Fruit fly (Drosophila melanogaster) whole organism, embryonic: ENCODE data around the gene Mzt1.

Experiments used
- Ada2b ChIP-seq: fragments of 200-800 bp; sonication (Bioruptor generic); IDR thresholded peaks from 2 replicates; pipeline ENCODE4 v1.3.6; 2022; ENCODE audit warnings: missing biosample characterization, missing genetic modification characterization
- CG10462 ChIP-seq: fragments of 200-800 bp; sonication (Bioruptor generic); optimal IDR thresholded peaks from 2 replicates; lab custom pipeline; 2016; ENCODE audit warnings: missing biosample characterization, missing genetic modification characterization
- CG11093 ChIP-seq: fragments of 200-800 bp; sonication (Bioruptor generic); IDR thresholded peaks from 3 replicates; pipeline ENCODE4 v1.3.6; 2022; ENCODE audit warnings: missing biosample characterization, missing genetic modification characterization
- CG1233 ChIP-seq: fragments of 200-800 bp; sonication (Bioruptor generic); optimal IDR thresholded peaks from 4 replicates; lab custom pipeline; 2018; ENCODE audit warnings: missing biosample characterization, mild to moderate bottlenecking, missing genetic modification characterization
- CG13123 ChIP-seq: fragments of 200-800 bp; sonication (Bioruptor generic); optimal IDR thresholded peaks from 2 replicates; lab custom pipeline; 2016; ENCODE audit warnings: missing biosample characterization, missing genetic modification characterization
- CG13296 ChIP-seq: fragments of 200-800 bp; sonication (Bioruptor generic); optimal IDR thresholded peaks from 3 replicates; lab custom pipeline; 2018; ENCODE audit warnings: missing biosample characterization, mild to moderate bottlenecking, missing genetic modification characterization
- CG13624 ChIP-seq: fragments of 200-800 bp; sonication (Bioruptor generic); optimal IDR thresholded peaks from 2 replicates; lab custom pipeline; 2016; ENCODE audit warnings: missing biosample characterization, missing genetic modification characterization
- CG1602 ChIP-seq: fragments of 200-800 bp; sonication (Bioruptor generic); optimal IDR thresholded peaks from 3 replicates; lab custom pipeline; 2016; ENCODE audit warnings: missing biosample characterization, missing genetic modification characterization
- CG16815 ChIP-seq: fragments of 200-800 bp; sonication (Bioruptor generic); optimal IDR thresholded peaks from 3 replicates; lab custom pipeline; 2017; ENCODE audit warnings: missing biosample characterization, mild to moderate bottlenecking, missing genetic modification characterization
- CG16863 ChIP-seq: fragments of 200-800 bp; sonication (Bioruptor generic); optimal IDR thresholded peaks from 3 replicates; lab custom pipeline; 2016; ENCODE audit warnings: missing biosample characterization, missing genetic modification characterization
- CG17361 ChIP-seq: fragments of 200-800 bp; sonication (Bioruptor generic); IDR thresholded peaks from 3 replicates; pipeline ENCODE4 v1.3.6; 2022; ENCODE audit warnings: missing biosample characterization, missing genetic modification characterization
- CG18011 ChIP-seq: fragments of 200-800 bp; sonication (Bioruptor generic); optimal IDR thresholded peaks from 2 replicates; lab custom pipeline; 2017; ENCODE audit warnings: missing biosample characterization, missing genetic modification characterization, mild to moderate bottlenecking, moderate library complexity, missing genotype
- CG2889 ChIP-seq: fragments of 200-800 bp; sonication (Bioruptor generic); IDR thresholded peaks from 3 replicates; pipeline ENCODE4 v1.3.6; 2022; ENCODE audit warnings: missing biosample characterization, missing genetic modification characterization
- CG30403 ChIP-seq: fragments of 200-800 bp; sonication (Bioruptor generic); optimal IDR thresholded peaks from 3 replicates; lab custom pipeline; 2016; ENCODE audit warnings: missing biosample characterization, missing genetic modification characterization
- CG32532 ChIP-seq: fragments of 200-800 bp; sonication (Bioruptor generic); IDR thresholded peaks from 2 replicates; pipeline ENCODE4 v1.3.6; 2022; ENCODE audit warnings: missing biosample characterization, missing genetic modification characterization
- CG32772 ChIP-seq: fragments of 200-800 bp; sonication (Bioruptor generic); IDR thresholded peaks from 2 replicates; pipeline ENCODE4 v1.3.6; 2022; ENCODE audit warnings: missing biosample characterization, missing genetic modification characterization
- CG4328 ChIP-seq: fragments of 200-800 bp; sonication (Bioruptor generic); optimal IDR thresholded peaks from 3 replicates; lab custom pipeline; 2017; ENCODE audit warnings: missing biosample characterization, missing genetic modification reagents, missing genetic modification characterization
- CG4854 ChIP-seq: fragments of 200-800 bp; sonication (Bioruptor generic); optimal IDR thresholded peaks from 2 replicates; lab custom pipeline; 2016; ENCODE audit warnings: missing biosample characterization, missing genetic modification characterization, inconsistent platforms
- CG6683 ChIP-seq: fragments of 200-800 bp; sonication (Bioruptor generic); optimal IDR thresholded peaks from 2 replicates; lab custom pipeline; 2017; ENCODE audit warnings: missing biosample characterization, mild to moderate bottlenecking, missing genetic modification characterization, missing genetic modification reagents
- CG7928 ChIP-seq: fragments of 200-800 bp; sonication (Bioruptor generic); optimal IDR thresholded peaks from 2 replicates; lab custom pipeline; 2017; ENCODE audit warnings: missing biosample characterization, mild to moderate bottlenecking, missing genetic modification characterization
- CG7963 ChIP-seq: fragments of 200-800 bp; sonication (Bioruptor generic); IDR thresholded peaks from 3 replicates; pipeline ENCODE4 v1.3.6; 2022; ENCODE audit warnings: missing biosample characterization, missing genetic modification characterization; ENCODE audit not compliant: partially characterized antibody
- CG9727 ChIP-seq: fragments of 200-800 bp; sonication (Bioruptor generic); optimal IDR thresholded peaks from 3 replicates; lab custom pipeline; 2017; ENCODE audit warnings: missing biosample characterization, mild to moderate bottlenecking, missing genetic modification characterization
- Camta ChIP-seq: fragments of 200-800 bp; sonication (Bioruptor generic); optimal IDR thresholded peaks from 2 replicates; lab custom pipeline; 2016; ENCODE audit warnings: missing biosample characterization, missing genetic modification characterization
- Dbx ChIP-seq: fragments of 200-800 bp; sonication (Bioruptor generic); IDR thresholded peaks from 3 replicates; pipeline ENCODE4 v1.3.6; 2022; ENCODE audit warnings: missing biosample characterization, missing genetic modification characterization
- Dfd ChIP-seq, 2 experiments: fragments of >200 bp; optimal IDR thresholded peaks; 2 replicates each; lab custom pipeline; 2017; ENCODE audit warnings: missing biosample characterization in 2 of 2, missing genetic modification characterization in 2 of 2
- Dip2 ChIP-seq: fragments of 200-800 bp; sonication (Bioruptor generic); IDR thresholded peaks from 2 replicates; pipeline ENCODE4 v1.3.6; 2022; ENCODE audit warnings: missing biosample characterization, missing genetic modification characterization
- Doc3 ChIP-seq: fragments of 200-800 bp; sonication (Bioruptor generic); IDR thresholded peaks from 3 replicates; pipeline ENCODE4 v1.3.6; 2022; ENCODE audit warnings: missing biosample characterization, missing genetic modification characterization; ENCODE audit not compliant: partially characterized antibody
- Dp ChIP-seq: fragments of 200-800 bp; sonication (Bioruptor generic); optimal IDR thresholded peaks from 2 replicates; lab custom pipeline; 2018; ENCODE audit warnings: missing biosample characterization, mild to moderate bottlenecking, missing genetic modification characterization, moderate library complexity
- Elba2 ChIP-seq: fragments of 200-800 bp; sonication (Bioruptor generic); optimal IDR thresholded peaks from 3 replicates; lab custom pipeline; 2016; ENCODE audit warnings: missing biosample characterization, missing genetic modification characterization
- Max ChIP-seq: fragments of 200-800 bp; sonication (Bioruptor generic); optimal IDR thresholded peaks from 2 replicates; lab custom pipeline; 2016; ENCODE audit warnings: missing biosample characterization, mild to moderate bottlenecking, missing genetic modification characterization
- Mrtf ChIP-seq: fragments of 200-800 bp; sonication (Bioruptor generic); IDR thresholded peaks from 3 replicates; pipeline ENCODE4 v1.3.6; 2022; ENCODE audit warnings: missing biosample characterization, missing genetic modification characterization
- Nf-YA ChIP-seq: fragments of 200-800 bp; sonication (Bioruptor generic); IDR thresholded peaks from 2 replicates; pipeline ENCODE4 v1.3.6; 2022; ENCODE audit warnings: missing biosample characterization, missing genetic modification characterization
- PHDP ChIP-seq: fragments of 200-800 bp; sonication (Bioruptor generic); optimal IDR thresholded peaks from 3 replicates; lab custom pipeline; 2018; ENCODE audit warnings: missing biosample characterization, mild to moderate bottlenecking, missing genetic modification characterization, moderate library complexity
- Six4 ChIP-seq: fragments of 200-800 bp; sonication (Bioruptor generic); optimal IDR thresholded peaks from 2 replicates; lab custom pipeline; 2016; ENCODE audit warnings: missing biosample characterization, missing genetic modification characterization
- Sox102F ChIP-seq: fragments of 200-800 bp; sonication (Bioruptor generic); optimal IDR thresholded peaks from 2 replicates; lab custom pipeline; 2018; ENCODE audit warnings: missing biosample characterization, mild to moderate bottlenecking, missing genetic modification characterization, moderate library complexity
- TFAM ChIP-seq: fragments of 200-800 bp; sonication (Bioruptor generic); optimal IDR thresholded peaks from 2 replicates; lab custom pipeline; 2017; ENCODE audit warnings: missing biosample characterization, missing genetic modification characterization, inconsistent platforms
- aop ChIP-seq: fragments of 200-800 bp; sonication (Bioruptor generic); IDR thresholded peaks from 2 replicates; pipeline ENCODE4 v1.3.6; 2022; ENCODE audit warnings: missing biosample characterization, missing genetic modification characterization
- bigmax ChIP-seq: fragments of 200-800 bp; sonication (Bioruptor generic); optimal IDR thresholded peaks from 2 replicates; lab custom pipeline; 2018; ENCODE audit warnings: missing biosample characterization, mild to moderate bottlenecking, missing genetic modification characterization
- cato ChIP-seq: fragments of 200-800 bp; sonication (Bioruptor generic); optimal IDR thresholded peaks from 2 replicates; lab custom pipeline; 2016; ENCODE audit warnings: missing biosample characterization, missing genetic modification characterization, borderline replicate concordance
- chif ChIP-seq, 2 experiments: fragments of 200-800 bp; sonication (Bioruptor generic); optimal IDR thresholded peaks; 3 replicates each; lab custom pipeline; 2016; ENCODE audit warnings: missing biosample characterization in 2 of 2, missing genetic modification characterization in 2 of 2
- dan ChIP-seq: fragments of 200-800 bp; sonication (Bioruptor generic); IDR thresholded peaks from 2 replicates; pipeline ENCODE4 v1.3.6; 2022; ENCODE audit warnings: missing biosample characterization, missing genetic modification characterization
- dmrt99B ChIP-seq: fragments of 200-800 bp; sonication (Bioruptor generic); optimal IDR thresholded peaks from 2 replicates; lab custom pipeline; 2018; ENCODE audit warnings: missing biosample characterization, mild to moderate bottlenecking, missing genetic modification characterization, moderate library complexity
- dysf ChIP-seq: fragments of 200-800 bp; sonication (Bioruptor generic); IDR thresholded peaks from 3 replicates; pipeline ENCODE4 v1.3.6; 2022; ENCODE audit warnings: missing biosample characterization, missing genetic modification characterization
- gcm2 ChIP-seq: fragments of 200-800 bp; sonication (Bioruptor generic); optimal IDR thresholded peaks from 2 replicates; lab custom pipeline; 2016; ENCODE audit warnings: missing biosample characterization, missing genetic modification characterization
- ind ChIP-seq: fragments of 200-800 bp; sonication (Bioruptor generic); optimal IDR thresholded peaks from 3 replicates; lab custom pipeline; 2016; ENCODE audit warnings: missing biosample characterization, missing genetic modification characterization
- kay ChIP-seq: fragments of 200-800 bp; sonication (Bioruptor generic); optimal IDR thresholded peaks from 2 replicates; lab custom pipeline; 2016; ENCODE audit warnings: missing biosample characterization, missing genetic modification characterization
- nau ChIP-seq: fragments of 200-800 bp; sonication (Bioruptor generic); optimal IDR thresholded peaks from 3 replicates; lab custom pipeline; 2017; ENCODE audit warnings: missing biosample characterization, mild to moderate bottlenecking, missing genetic modification characterization, missing genetic modification reagents
- pan ChIP-seq, 4 experiments: fragments of >200 bp in 3 of 4; fragments of 200-800 bp in 1 of 4; sonication (Bioruptor generic) in 1 of 4; optimal IDR thresholded peaks in 3 of 4; IDR thresholded peaks in 1 of 4; 2 replicates each; pipeline versions ENCODE4 v1.3.6 to Lab custom; 2017 to 2022; ENCODE audit warnings: missing biosample characterization in 2 of 4, missing genetic modification characterization in 2 of 4, mixed read lengths in 1 of 4
- rib ChIP-seq: fragments of 200-800 bp; sonication (Bioruptor generic); IDR thresholded peaks from 2 replicates; pipeline ENCODE4 v1.3.6; 2022; ENCODE audit warnings: missing biosample characterization, missing genetic modification characterization
- slp2 ChIP-seq: fragments of 200-800 bp; sonication (Bioruptor generic); optimal IDR thresholded peaks from 2 replicates; lab custom pipeline; 2016; ENCODE audit warnings: missing biosample characterization, missing genetic modification characterization
- sr ChIP-seq: fragments of 200-800 bp; sonication (Bioruptor generic); IDR thresholded peaks from 3 replicates; pipeline ENCODE4 v1.3.6; 2022; ENCODE audit warnings: missing biosample characterization, missing genetic modification characterization

Mzt1 gene

dm6 chr3L:2411564-2412080 lies 22.6 kb downstream of the Mzt1 start (continued):
- TF ChIP-seq pan (optimal IDR thresholded peaks at IDR 0.05; lab: Kevin White, UChicago) (no peak), pan (GFP tag; optimal IDR thresholded peaks at IDR 0.05 in 1 of 2, IDR thresholded peaks at IDR 0.05 in 1 of 2) (peak in 1 of 2 experiments; percentile 65), CG2889 (GFP tag; lab: Robert Waterston, UW) (no peak), CG30403 (GFP tag; lab: Kevin White, UChicago) (peak; percentile 27), CG17361 (no peak), CG32772 (GFP tag; lab: Robert Waterston, UW) (peak; percentile 48; the same call in 1 of the 2 replicates), kay (GFP tag; lab: Kevin White, UChicago) (no peak), cato (GFP tag; lab: Kevin White, UChicago) (no peak), CG7928 (GFP tag; lab: Kevin White, UChicago) (no peak), Sox102F (GFP tag; lab: Kevin White, UChicago) (peak; percentile 49), CG10462 (GFP tag; lab: Kevin White, UChicago) (no peak), gcm2 (GFP tag; lab: Kevin White, UChicago) (no peak), CG16863 (GFP tag; lab: Kevin White, UChicago) (no peak), aop (no peak), nau (GFP tag; lab: Kevin White, UChicago) (no peak), TFAM (GFP tag; lab: Kevin White, UChicago) (no peak), Camta (no peak), Dfd (GFP tag; optimal IDR thresholded peaks at IDR 0.05; lab: Kevin White, UChicago) (no peak), CG11093 (GFP tag; lab: Robert Waterston, UW) (no peak), CG18011 (GFP tag; lab: Kevin White, UChicago) (no peak), Six4 (GFP tag; lab: Kevin White, UChicago) (no peak), Ada2b (GFP tag; lab: Robert Waterston, UW) (peak; percentile 54; the same call in 1 of the 2 replicates), CG1233 (GFP tag; lab: Kevin White, UChicago) (no peak), bigmax (GFP tag; lab: Kevin White, UChicago) (no peak), Mrtf (GFP tag; lab: Robert Waterston, UW) (no peak), CG13296 (peak; percentile 51), dan (GFP tag; lab: Robert Waterston, UW) (no peak), Dip2 (GFP tag; lab: Robert Waterston, UW) (no peak), Nf-YA (GFP tag; lab: Robert Waterston, UW) (no peak), CG32532 (GFP tag; lab: Robert Waterston, UW) (peak; percentile 65; the same call in 1 of the 2 replicates), CG9727 (GFP tag; lab: Kevin White, UChicago) (peak; percentile 48), Dbx (peak; percentile 69; the same call in 2 of the 3 replicates), Doc3 (no peak), rib (GFP tag; lab: Robert Waterston, UW) (no peak), CG6683 (GFP tag; lab: Kevin White, UChicago) (peak; percentile 44), sr (GFP tag; lab: Robert Waterston, UW) (no peak), dmrt99B (tag; lab: Kevin White, UChicago) (peak; percentile 62), Dp (GFP tag; lab: Kevin White, UChicago) (no peak), dysf (GFP tag; lab: Robert Waterston, UW) (peak; percentile 74; the same call in 2 of the 3 replicates), CG4328 (GFP tag; lab: Kevin White, UChicago) (no peak), ind (GFP tag; lab: Kevin White, UChicago) (peak; percentile 52), Max (GFP tag; lab: Kevin White, UChicago) (no peak), slp2 (GFP tag; lab: Kevin White, UChicago) (no peak), PHDP (peak; percentile 54), CG13123 (GFP tag; lab: Kevin White, UChicago) (no peak), chif (GFP tag; optimal IDR thresholded peaks at IDR 0.05; lab: Kevin White, UChicago) (no peak), Elba2 (no peak), CG16815 (no peak), CG4854 (GFP tag; lab: Kevin White, UChicago) (no peak), CG13624 (no peak), CG7963 (no peak), CG1602 (GFP tag; lab: Kevin White, UChicago) (no peak)
